Worm (Caenorhabditis elegans): ENCODE data around the gene C26B9.3.

DNA sequence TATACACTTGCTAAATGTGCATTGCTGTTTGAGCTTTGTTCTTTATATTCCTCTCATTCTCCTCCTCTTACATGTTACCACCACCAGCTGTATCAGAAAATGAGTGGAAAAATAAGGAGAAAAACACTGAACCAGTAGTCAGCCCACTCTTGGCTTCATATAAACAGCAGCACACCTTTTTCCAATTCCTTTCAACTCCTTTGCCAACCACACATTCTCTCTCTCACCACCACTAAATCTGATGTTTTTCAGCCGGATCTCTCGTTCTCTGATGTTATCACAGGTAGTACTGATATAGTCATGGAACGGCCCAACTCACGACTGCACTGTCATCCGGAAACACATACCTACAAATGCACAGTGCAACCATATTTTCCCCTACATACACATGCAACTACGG lies 48.5 kb downstream of the C26B9.3 start, which contains the start of gene kcnl-3:
- no peak for TF ChIP-seq ceh-13 (GFP tag; optimal IDR thresholded peaks at IDR 0.05)
- TF ChIP-seq hmg-4 (GFP tag; optimal IDR thresholded peaks at IDR 0.05): no peak
- TF ChIP-seq ama-1 (optimal IDR thresholded peaks at IDR 0.05): no peak
- TF ChIP-seq hmbx-1 (tag; optimal IDR thresholded peaks at IDR 0.05): no peak
- TF ChIP-seq B0310.2 (tag; optimal IDR thresholded peaks at IDR 0.05): no peak
- TF ChIP-seq ceh-36 (tag; optimal IDR thresholded peaks at IDR 0.05): no peak
- no peak for TF ChIP-seq flt-1 (GFP tag; IDR thresholded peaks at IDR 0.05)
